Worm (Caenorhabditis elegans): Measurements from ENCODE around the gene mcm-7.

- TF ChIP-seq pha-4 (GFP tag; IDR thresholded peaks at IDR 0.05) (no peak), pha-4 (tag; optimal IDR thresholded peaks at IDR 0.05) (no peak), lsy-2 (tag; optimal IDR thresholded peaks at IDR 0.05) (no peak), unc-62 (GFP tag; optimal IDR thresholded peaks at IDR 0.05 in 1 of 2) (no peak), unc-62 (tag; optimal IDR thresholded peaks at IDR 0.05) (no peak)
These were observed 24.3 kb upstream of the mcm-7 start, which contains the start of gene R02D1.2 for ce11 chrV:4322706-4323105.
